Worm (Caenorhabditis elegans) whole organism, midembryonic: Measurements from ENCODE around the gene sdz-27.

Experiments used
- T22C8.4 ChIP-seq: fragments of 200-800 bp; sonication (Bioruptor generic); IDR thresholded peaks from 2 replicates; pipeline ENCODE4 v1.3.6; 2022; ENCODE audit warnings: missing genetic modification characterization, missing compliant biosample characterization
- cog-1 ChIP-seq: sonication (generic microtip); optimal IDR thresholded peaks from 2 replicates; lab custom pipeline; 2016; ENCODE audit warnings: missing genetic modification characterization, missing compliant biosample characterization
- flt-1 ChIP-seq: fragments of 200-800 bp; sonication (Bioruptor generic); IDR thresholded peaks from 2 replicates; pipeline ENCODE4 v1.3.6; 2022; ENCODE audit warnings: missing genetic modification characterization, missing compliant biosample characterization
- klf-2 ChIP-seq: fragments of 200-800 bp; sonication (Bioruptor generic); conservative IDR thresholded peaks from 2 replicates; pipeline ENCODE4 v1.3.6; 2022; ENCODE audit warnings: missing genetic modification reagents, missing genetic modification characterization, missing compliant biosample characterization
- med-1 ChIP-seq: sonication (generic microtip); optimal IDR thresholded peaks from 2 replicates; lab custom pipeline; 2017; ENCODE audit warnings: missing genetic modification characterization, mild to moderate bottlenecking, missing compliant biosample characterization, antibody characterized with exemption, missing genetic modification reagents; ENCODE audit not compliant: insufficient read depth
- ref-1 ChIP-seq: fragments of 200-800 bp; sonication (Bioruptor generic); conservative IDR thresholded peaks from 2 replicates; pipeline ENCODE4 v1.3.6; 2022; ENCODE audit warnings: missing genetic modification reagents, missing genetic modification characterization, missing compliant biosample characterization
- tab-1 ChIP-seq: fragments of 200-800 bp; sonication (Bioruptor generic); IDR thresholded peaks from 2 replicates; pipeline ENCODE4 v1.3.6; 2022; ENCODE audit warnings: missing genetic modification characterization, missing compliant biosample characterization
- ztf-23 ChIP-seq: fragments of 200-800 bp; sonication (Bioruptor generic); IDR thresholded peaks from 2 replicates; pipeline ENCODE4 v1.3.6; 2022; ENCODE audit warnings: missing genetic modification reagents, missing genetic modification characterization, missing compliant biosample characterization
- ztf-29 ChIP-seq: fragments of 200-800 bp; sonication (Bioruptor generic); IDR thresholded peaks from 2 replicates; pipeline ENCODE4 v1.3.6; 2022; ENCODE audit warnings: missing genetic modification reagents, missing genetic modification characterization, missing compliant biosample characterization

ce11 chrIV:11164831-11165230, 22.0 kb upstream of the sdz-27 start, which contains the start of gene C08F8.6:
- TF ChIP-seq T22C8.4 (GFP tag; lab: Robert Waterston, UW): no peak
- TF ChIP-seq tab-1 (GFP tag; lab: Robert Waterston, UW): no peak
- no peak for TF ChIP-seq ztf-29
- no peak for TF ChIP-seq med-1
- no peak for TF ChIP-seq cog-1 (tag; lab: Kevin White, UChicago)
- no peak for TF ChIP-seq flt-1
- no peak for TF ChIP-seq ztf-23
- TF ChIP-seq ref-1 (GFP tag; lab: Robert Waterston, UW): no peak
- TF ChIP-seq klf-2 (GFP tag; lab: Robert Waterston, UW): no peak
